Worm (Caenorhabditis elegans): Measurements from ENCODE around the gene C28H8.2.
A peak's percentile ranks its signal among the peaks of the same experiment; 100 is the strongest.

The C28H8.2 gene

ce11 chrIII:5961560-5961959 lies 41.4 kb downstream of the C28H8.2 start:
- TF ChIP-seq unc-62 (GFP tag; optimal IDR thresholded peaks at IDR 0.05) (no peak), nhr-77 (tag; optimal IDR thresholded peaks at IDR 0.05) (no peak), pha-4 (tag; optimal IDR thresholded peaks at IDR 0.05) (no peak), nhr-43 (tag; optimal IDR thresholded peaks at IDR 0.05; ENCODE audit: poor library complexity, severe bottlenecking) (no peak), R02D3.7 (tag; optimal IDR thresholded peaks at IDR 0.05) (no peak), jun-1 (tag; optimal IDR thresholded peaks at IDR 0.05) (no peak), nhr-76 (tag; optimal IDR thresholded peaks at IDR 0.05) (no peak), daf-12 (tag; optimal IDR thresholded peaks at IDR 0.05) (no peak), pqm-1 (tag; optimal IDR thresholded peaks at IDR 0.05) (no peak), unc-39 (tag; optimal IDR thresholded peaks at IDR 0.05) (no peak), fkh-2 (tag; optimal IDR thresholded peaks at IDR 0.05) (no peak), eor-1 (tag; optimal IDR thresholded peaks at IDR 0.05) (no peak), skn-1 (tag; optimal IDR thresholded peaks at IDR 0.05) (no peak), ama-1 (optimal IDR thresholded peaks at IDR 0.05) (no peak), ztf-11 (tag; optimal IDR thresholded peaks at IDR 0.05) (no peak), snpc-4 (tag; optimal IDR thresholded peaks at IDR 0.05) (no peak), ztf-4 (tag; optimal IDR thresholded peaks at IDR 0.05) (no peak), nhr-12 (tag; optimal IDR thresholded peaks at IDR 0.05) (no peak)

- TF ChIP-seq ceh-28 (tag; optimal IDR thresholded peaks at IDR 0.05) (no peak), ceh-82 (tag; optimal IDR thresholded peaks at IDR 0.05) (no peak), nhr-25 (tag; optimal IDR thresholded peaks at IDR 0.05) (no peak), elt-2 (tag; optimal IDR thresholded peaks at IDR 0.05) (peak; percentile 54), pha-4 (tag; optimal IDR thresholded peaks at IDR 0.05) (peak; percentile 49), elt-3 (tag; optimal IDR thresholded peaks at IDR 0.05) (peak in 1 of 3 experiments; percentile 11), unc-62 (GFP tag; optimal IDR thresholded peaks at IDR 0.05) (no peak), pqm-1 (tag; optimal IDR thresholded peaks at IDR 0.05) (no peak), nhr-12 (tag; optimal IDR thresholded peaks at IDR 0.05) (no peak), daf-12 (tag; optimal IDR thresholded peaks at IDR 0.05) (no peak), R02D3.7 (tag; optimal IDR thresholded peaks at IDR 0.05) (no peak), nfya-1 (tag; optimal IDR thresholded peaks at IDR 0.05; ENCODE audit: insufficient read depth) (no peak), ztf-11 (tag; optimal IDR thresholded peaks at IDR 0.05) (no peak), nhr-23 (tag; optimal IDR thresholded peaks at IDR 0.05) (no peak), nhr-11 (tag; optimal IDR thresholded peaks at IDR 0.05) (no peak)
Measured at ce11 chrIII:5964058-5964632, 44.0 kb downstream of the C28H8.2 start.

DNA sequence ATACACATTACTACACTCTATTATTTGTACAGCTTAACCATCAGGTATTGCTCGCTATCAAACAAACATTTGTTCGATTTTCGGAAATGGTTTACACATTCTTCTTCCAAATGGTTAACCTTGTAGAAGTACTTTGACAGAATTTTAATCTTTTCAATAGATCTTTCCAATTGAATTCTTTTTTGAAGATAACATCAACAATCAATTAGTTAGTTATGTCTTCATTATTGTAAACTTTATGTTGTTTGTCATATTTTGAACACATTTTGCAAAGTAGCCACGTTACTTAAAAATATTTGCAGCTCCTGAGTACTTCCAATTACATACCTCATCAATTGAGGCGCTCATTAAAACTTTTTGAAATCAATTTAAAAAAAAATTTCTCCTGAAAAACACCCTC lies 45.2 kb downstream of the C28H8.2 start:
- TF ChIP-seq lin-15B (tag; optimal IDR thresholded peaks at IDR 0.05) = no peak
- no peak for TF ChIP-seq zag-1 (tag; optimal IDR thresholded peaks at IDR 0.05)
- TF ChIP-seq nhr-11 (tag; optimal IDR thresholded peaks at IDR 0.05) = no peak
- peak; percentile 10 for TF ChIP-seq pha-4 (tag; optimal IDR thresholded peaks at IDR 0.05)
- no peak for TF ChIP-seq nhr-76 (tag; optimal IDR thresholded peaks at IDR 0.05)
- TF ChIP-seq fos-1 (tag; optimal IDR thresholded peaks at IDR 0.05) = no peak
- no peak for TF ChIP-seq elt-3 (tag; optimal IDR thresholded peaks at IDR 0.05)
- TF ChIP-seq sea-2 (GFP tag; optimal IDR thresholded peaks at IDR 0.05) = no peak
- no peak for TF ChIP-seq nhr-12 (tag; optimal IDR thresholded peaks at IDR 0.05)
- TF ChIP-seq elt-1 (tag; optimal IDR thresholded peaks at IDR 0.05) = peak; percentile 75

DNA sequence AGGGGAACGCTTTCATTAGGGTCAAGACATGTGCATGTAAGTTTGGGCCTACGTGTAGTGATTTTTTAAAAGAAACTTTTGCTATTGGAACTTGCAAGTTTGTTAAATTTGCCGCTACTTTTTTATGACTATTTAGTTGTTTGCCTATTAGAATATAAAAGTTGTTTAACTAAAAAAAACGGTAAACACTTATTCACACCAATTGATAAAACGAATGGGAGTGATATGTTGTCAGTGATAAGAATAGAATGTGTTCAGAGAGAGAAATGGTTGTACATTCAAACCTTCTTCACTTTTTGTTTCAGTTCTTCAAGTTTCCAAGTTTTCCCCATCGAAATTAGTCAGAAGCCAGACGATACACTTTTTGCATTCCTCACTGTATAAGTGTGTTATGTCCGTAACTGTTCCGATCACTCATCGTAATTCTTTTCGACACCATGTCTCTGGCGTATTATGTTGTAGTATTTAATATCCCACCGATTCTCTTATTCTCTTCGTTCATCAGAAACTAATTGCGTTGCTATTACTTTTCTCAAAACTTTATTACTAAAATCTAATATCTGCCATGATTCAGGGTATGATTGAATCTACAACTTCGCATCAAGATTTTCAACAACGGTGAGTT lies 45.8 kb downstream of the C28H8.2 start, which contains the start of gene dct-6:
Gene dct-6, plus strand, starts transcription at position 575 of the 625 bp plus-strand sequence.
- TF ChIP-seq snpc-4 (tag; optimal IDR thresholded peaks at IDR 0.05) (no peak), ztf-4 (tag; optimal IDR thresholded peaks at IDR 0.05) (no peak), elt-2 (tag; optimal IDR thresholded peaks at IDR 0.05) (peak; percentile 66), elt-1 (tag; optimal IDR thresholded peaks at IDR 0.05) (no peak), nhr-77 (tag; optimal IDR thresholded peaks at IDR 0.05) (no peak), egl-5 (tag; optimal IDR thresholded peaks at IDR 0.05) (no peak), pha-4 (tag; optimal IDR thresholded peaks at IDR 0.05) (peak; percentile 47), lin-15B (tag; optimal IDR thresholded peaks at IDR 0.05) (no peak), pqm-1 (tag; optimal IDR thresholded peaks at IDR 0.05) (peak; percentile 80)

ce11 chrIII:5967640-5968039 lies 47.5 kb downstream of the C28H8.2 start:
- no peak for TF ChIP-seq lsy-12 (tag; optimal IDR thresholded peaks at IDR 0.05)
- TF ChIP-seq skn-1 (tag; optimal IDR thresholded peaks at IDR 0.05) = no peak
- no peak for TF ChIP-seq tbx-2 (tag; optimal IDR thresholded peaks at IDR 0.05)
- no peak for TF ChIP-seq mdl-1 (tag; optimal IDR thresholded peaks at IDR 0.05)
- TF ChIP-seq zag-1 (tag; optimal IDR thresholded peaks at IDR 0.05) = no peak
- no peak for TF ChIP-seq fkh-10 (GFP tag; optimal IDR thresholded peaks at IDR 0.05)
- no peak for TF ChIP-seq daf-12 (tag; optimal IDR thresholded peaks at IDR 0.05)
- TF ChIP-seq nhr-12 (tag; optimal IDR thresholded peaks at IDR 0.05) = no peak
- TF ChIP-seq nhr-67 (tag; optimal IDR thresholded peaks at IDR 0.05) = no peak
- TF ChIP-seq pqm-1 (tag; optimal IDR thresholded peaks at IDR 0.05) = no peak
- no peak for TF ChIP-seq nhr-43 (tag; optimal IDR thresholded peaks at IDR 0.05; ENCODE audit: poor library complexity, severe bottlenecking)
- no peak for TF ChIP-seq nhr-76 (tag; optimal IDR thresholded peaks at IDR 0.05)
- no peak for TF ChIP-seq pha-4 (tag; optimal IDR thresholded peaks at IDR 0.05)
- no peak for TF ChIP-seq snpc-4 (tag; optimal IDR thresholded peaks at IDR 0.05)
- TF ChIP-seq unc-62 (GFP tag; optimal IDR thresholded peaks at IDR 0.05) = no peak
- no peak for TF ChIP-seq jun-1 (tag; optimal IDR thresholded peaks at IDR 0.05)
- TF ChIP-seq eor-1 (tag; optimal IDR thresholded peaks at IDR 0.05) = no peak
- no peak for TF ChIP-seq aly-2 (tag; optimal IDR thresholded peaks at IDR 0.05)
- TF ChIP-seq ceh-16 (tag; optimal IDR thresholded peaks at IDR 0.05) = no peak
